Fruit fly (Drosophila melanogaster) Kc167 (cell line): ENCODE data around the gene Gba1b.

Experiments used
- Myc ChIP-seq: fragments of >200 bp; optimal IDR thresholded peaks from 2 replicates; lab custom pipeline; 2017; ENCODE audit warnings: missing external identifiers
- Sin3A ChIP-seq: fragments of >200 bp; optimal IDR thresholded peaks from 2 replicates; lab custom pipeline; 2018; ENCODE audit warnings: missing external identifiers
- h ChIP-seq: fragments of >200 bp; optimal IDR thresholded peaks from 3 replicates; lab custom pipeline; 2018; ENCODE audit warnings: missing external identifiers
- insv ChIP-seq: fragments of >200 bp; optimal IDR thresholded peaks from 3 replicates; lab custom pipeline; 2018; ENCODE audit warnings: missing external identifiers
- psq ChIP-seq: fragments of >200 bp; optimal IDR thresholded peaks from 2 replicates; lab custom pipeline; 2017; ENCODE audit warnings: missing external identifiers
- ttk ChIP-seq: sonication (Bioruptor generic); optimal IDR thresholded peaks from 2 replicates; lab custom pipeline; 2017; ENCODE audit warnings: missing external identifiers

Gba1b gene

dm6 chr3R:23700304-23700767 is 4.3 kb upstream of the Gba1b start, which contains the start of the genes CG31468 and Gba1a:
TSS of gene CG31468 (minus strand) at chr3R:23700354.
TSS of gene Gba1a (plus strand) at chr3R:23700621.
- TF ChIP-seq ttk (lab: Kevin White, UChicago): no peak

- no peak for TF ChIP-seq psq
- TF ChIP-seq insv (lab: Kevin White, UChicago): no peak
- no peak for TF ChIP-seq Myc (lab: Kevin White, UChicago)
- TF ChIP-seq ttk (lab: Kevin White, UChicago): no peak
- TF ChIP-seq h (lab: Kevin White, UChicago): no peak
- TF ChIP-seq Sin3A: no peak
Measured at dm6 chr3R:23702461-23702860, 2.1 kb upstream of the Gba1b start, which contains the start of gene Qsox4. TSS of gene Qsox4 (plus strand) at chr3R:23702761.

- TF ChIP-seq h (lab: Kevin White, UChicago) (no peak), Myc (lab: Kevin White, UChicago) (no peak), psq (no peak), insv (lab: Kevin White, UChicago) (no peak), Sin3A (no peak), ttk (lab: Kevin White, UChicago) (no peak)
Measured at dm6 chr3R:23709508-23710208, 5.1 kb downstream of the Gba1b start, which contains the start of gene CG10301. TSS of gene CG10301 (plus strand) at chr3R:23710158.

dm6 chr3R:23711195-23711594 is 6.6 kb downstream of the Gba1b start, which contains the start of gene CG10300:
TSS of gene CG10300 (plus strand) at chr3R:23711527.
- TF ChIP-seq psq (no peak), h (lab: Kevin White, UChicago) (no peak), insv (lab: Kevin White, UChicago) (no peak), ttk (lab: Kevin White, UChicago) (no peak), Myc (lab: Kevin White, UChicago) (no peak), Sin3A (no peak)

dm6 chr3R:23713901-23714300 is 9.3 kb downstream of the Gba1b start:
- no peak for TF ChIP-seq insv (lab: Kevin White, UChicago)
- no peak for TF ChIP-seq h (lab: Kevin White, UChicago)
- no peak for TF ChIP-seq ttk (lab: Kevin White, UChicago)
- no peak for TF ChIP-seq Sin3A
- TF ChIP-seq psq: no peak
- no peak for TF ChIP-seq Myc (lab: Kevin White, UChicago)

- TF ChIP-seq psq: no peak
- no peak for TF ChIP-seq ttk (lab: Kevin White, UChicago)
- TF ChIP-seq Myc (lab: Kevin White, UChicago): no peak
- TF ChIP-seq Sin3A: no peak
- TF ChIP-seq h (lab: Kevin White, UChicago): no peak
- TF ChIP-seq insv (lab: Kevin White, UChicago): no peak
Measured at dm6 chr3R:23714852-23715251, 10.2 kb downstream of the Gba1b start.

- TF ChIP-seq psq (no peak), Myc (lab: Kevin White, UChicago) (no peak), ttk (lab: Kevin White, UChicago) (no peak), insv (lab: Kevin White, UChicago) (no peak), Sin3A (no peak), h (lab: Kevin White, UChicago) (no peak)
Measured at dm6 chr3R:23718297-23718941, 13.8 kb downstream of the Gba1b start, which contains the start of gene nau. TSS of gene nau (minus strand) at chr3R:23718357.

- TF ChIP-seq Sin3A (no peak), Myc (lab: Kevin White, UChicago) (no peak), ttk (lab: Kevin White, UChicago) (no peak), psq (no peak), h (lab: Kevin White, UChicago) (no peak), insv (lab: Kevin White, UChicago) (no peak)
Measured at dm6 chr3R:23721525-23721924, 16.9 kb downstream of the Gba1b start, which contains the start of gene CG10232. TSS of gene CG10232 (minus strand) at chr3R:23721625.

- TF ChIP-seq insv (lab: Kevin White, UChicago): no peak
- TF ChIP-seq psq: no peak
- no peak for TF ChIP-seq Myc (lab: Kevin White, UChicago)
- no peak for TF ChIP-seq Sin3A
- TF ChIP-seq h (lab: Kevin White, UChicago): no peak
- no peak for TF ChIP-seq ttk (lab: Kevin White, UChicago)
Measured at dm6 chr3R:23721936-23722335, 17.3 kb downstream of the Gba1b start.

- TF ChIP-seq Myc (lab: Kevin White, UChicago): no peak
- no peak for TF ChIP-seq insv (lab: Kevin White, UChicago)
- no peak for TF ChIP-seq ttk (lab: Kevin White, UChicago)
- TF ChIP-seq h (lab: Kevin White, UChicago): no peak
- TF ChIP-seq psq: no peak
- no peak for TF ChIP-seq Sin3A
Measured at dm6 chr3R:23722680-23723372, 18.2 kb downstream of the Gba1b start, which contains the start of gene CG10365. TSS of gene CG10365 (plus strand) at chr3R:23723331.

- TF ChIP-seq insv (lab: Kevin White, UChicago): no peak
- no peak for TF ChIP-seq h (lab: Kevin White, UChicago)
- TF ChIP-seq Sin3A: no peak
- no peak for TF ChIP-seq Myc (lab: Kevin White, UChicago)
- no peak for TF ChIP-seq psq
- TF ChIP-seq ttk (lab: Kevin White, UChicago): no peak
Measured at dm6 chr3R:23723381-23724034, 18.9 kb downstream of the Gba1b start.
